Worm (Caenorhabditis elegans) whole organism, late embryonic: ENCODE results near the gene Y54F10AR.1.
A peak's percentile ranks its signal among the peaks of the same experiment; 100 is the strongest.

Source experiments
- ama-1 ChIP-seq: fragments of 150-350 bp; optimal IDR thresholded peaks from 2 replicates; lab custom pipeline; 2014
- ceh-14 ChIP-seq: sonication (generic microtip); optimal IDR thresholded peaks from 2 replicates; lab custom pipeline; 2016; ENCODE audit warnings: missing genotype, missing genetic modification characterization, missing compliant biosample characterization
- ceh-19 ChIP-seq: fragments of 200-800 bp; sonication (Bioruptor generic); optimal IDR thresholded peaks from 2 replicates; lab custom pipeline; 2018; ENCODE audit warnings: mild to moderate bottlenecking, missing genetic modification characterization, missing compliant biosample characterization
- dmd-4 ChIP-seq: sonication (generic microtip); optimal IDR thresholded peaks from 2 replicates; lab custom pipeline; 2016; ENCODE audit warnings: borderline replicate concordance, missing genetic modification characterization, missing compliant biosample characterization
- fkh-6 ChIP-seq: sonication (generic microtip); optimal IDR thresholded peaks from 2 replicates; lab custom pipeline; 2016; ENCODE audit warnings: missing genetic modification characterization, missing compliant biosample characterization
- hlh-13 ChIP-seq: fragments of 200-800 bp; sonication (Bioruptor generic); optimal IDR thresholded peaks from 2 replicates; lab custom pipeline; 2018; ENCODE audit warnings: mild to moderate bottlenecking, missing genetic modification characterization, missing compliant biosample characterization
- nfya-1 ChIP-seq: sonication (generic microtip); optimal IDR thresholded peaks from 2 replicates; lab custom pipeline; 2017; ENCODE audit warnings: missing genetic modification characterization, mild to moderate bottlenecking, missing compliant biosample characterization, antibody characterized with exemption, moderate library complexity
- unc-3 ChIP-seq, 2 experiments: fragments of 200-800 bp in 1 of 2; sonication (Bioruptor generic) in 1 of 2; sonication (generic microtip) in 1 of 2; conservative IDR thresholded peaks in 1 of 2; optimal IDR thresholded peaks in 1 of 2; 2 replicates each; pipeline versions ENCODE4 v1.3.6 to Lab custom; 2016 to 2022; ENCODE audit warnings: missing compliant biosample characterization in 2 of 2, missing genetic modification characterization in 2 of 2, missing genetic modification reagents in 1 of 2
- unc-86 ChIP-seq: sonication (generic microtip); optimal IDR thresholded peaks from 2 replicates; lab custom pipeline; 2016; ENCODE audit warnings: missing genetic modification characterization, missing compliant biosample characterization

DNA sequence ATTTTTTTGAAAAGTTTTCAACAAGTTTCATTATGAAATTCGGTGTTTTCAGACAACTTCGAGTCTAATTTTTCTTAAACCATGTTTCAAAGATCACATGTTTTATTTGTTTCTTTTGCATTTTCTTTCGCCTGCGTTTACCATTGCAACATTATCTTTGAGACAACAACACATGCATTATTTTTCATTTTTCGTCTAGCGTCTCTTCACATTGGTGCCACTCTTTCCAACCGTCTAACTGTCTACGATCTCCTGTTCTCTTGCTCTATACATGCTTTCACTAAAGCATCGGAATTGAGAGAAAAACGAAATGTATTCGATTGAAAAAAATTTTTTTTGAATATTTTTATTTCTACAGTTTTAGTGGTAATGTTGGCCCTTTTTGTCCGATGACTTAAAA lies 3.1 kb upstream of the Y54F10AR.1 start:
- TF ChIP-seq unc-3 (GFP tag; conservative IDR thresholded peaks at IDR 0.05; lab: Robert Waterston, UW) = no peak
- TF ChIP-seq unc-3 (tag; optimal IDR thresholded peaks at IDR 0.05; lab: Kevin White, UChicago) = no peak
- TF ChIP-seq ceh-19 (GFP tag; lab: Kevin White, UChicago) = no peak
- no peak for TF ChIP-seq ama-1 (lab: Kevin White, UChicago)
- TF ChIP-seq nfya-1 = peak; percentile 52
- TF ChIP-seq unc-86 (tag; lab: Kevin White, UChicago) = no peak
- no peak for TF ChIP-seq fkh-6
- TF ChIP-seq dmd-4 (tag; lab: Kevin White, UChicago) = no peak
- no peak for TF ChIP-seq hlh-13 (GFP tag; lab: Kevin White, UChicago)
- no peak for TF ChIP-seq ceh-14
